Fruit fly (Drosophila melanogaster): Measurements from ENCODE around the gene CG9592.
A peak's percentile ranks its signal among the peaks of the same experiment; 100 is the strongest.

CG9592 gene

DNA sequence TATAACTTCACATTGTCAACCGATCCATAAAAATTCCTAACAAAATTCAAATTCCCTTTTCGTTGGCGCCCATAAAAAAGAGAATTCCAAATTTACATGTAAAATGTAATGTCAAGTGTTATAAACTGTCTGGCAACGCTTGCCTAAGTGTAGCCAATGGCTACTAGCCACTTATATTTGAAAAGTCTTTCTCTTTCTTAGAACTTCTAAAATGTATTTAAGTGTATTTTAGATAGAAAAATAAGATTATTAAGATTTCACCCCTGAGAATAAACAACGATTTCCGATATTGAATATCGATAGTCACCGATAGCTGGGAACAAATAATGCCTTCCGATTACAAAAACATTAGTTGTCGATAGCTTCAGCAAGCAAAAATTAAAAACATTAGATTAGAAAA lies 42.0 kb downstream of the CG9592 start, which contains the start of gene CG34039 (continued):
- TF ChIP-seq Dfd (GFP tag; optimal IDR thresholded peaks at IDR 0.05) (no peak), Nf-YA (GFP tag; IDR thresholded peaks at IDR 0.05) (no peak), Tbp (GFP tag; optimal IDR thresholded peaks at IDR 0.05) (no peak), twi (tag; optimal IDR thresholded peaks at IDR 0.05) (no peak), CG18599 (GFP tag; optimal IDR thresholded peaks at IDR 0.05) (no peak), B-H2 (GFP tag; optimal IDR thresholded peaks at IDR 0.05) (no peak), Sry-δ (GFP tag; optimal IDR thresholded peaks at IDR 0.05) (peak; percentile 70), Dek (tag; optimal IDR thresholded peaks at IDR 0.05) (peak; percentile 15), CG5953 (GFP tag; IDR thresholded peaks at IDR 0.05) (no peak), Hmr (GFP tag; optimal IDR thresholded peaks at IDR 0.05) (peak; percentile 33), ATbp (GFP tag; optimal IDR thresholded peaks at IDR 0.05) (no peak), CG3407 (GFP tag; optimal IDR thresholded peaks at IDR 0.05) (no peak), ci (GFP tag; IDR thresholded peaks at IDR 0.05) (no peak), inv (GFP tag; IDR thresholded peaks at IDR 0.05; ENCODE audit: partially characterized antibody) (peak; percentile 83), da (GFP tag; optimal IDR thresholded peaks at IDR 0.05) (no peak), CG13624 (GFP tag; optimal IDR thresholded peaks at IDR 0.05) (no peak), CG9609 (GFP tag; optimal IDR thresholded peaks at IDR 0.05) (no peak), CG30020 (tag; optimal IDR thresholded peaks at IDR 0.05) (peak; percentile 45), Dbx (GFP tag; IDR thresholded peaks at IDR 0.05) (no peak), CG5180 (GFP tag; optimal IDR thresholded peaks at IDR 0.05) (no peak), schlank (tag; optimal IDR thresholded peaks at IDR 0.05) (no peak), ap (GFP tag; IDR thresholded peaks at IDR 0.05) (no peak), MBD-R2 (GFP tag; IDR thresholded peaks at IDR 0.05) (peak; percentile 63), CG17385 (GFP tag; optimal IDR thresholded peaks at IDR 0.05) (no peak), CG5245 (GFP tag; optimal IDR thresholded peaks at IDR 0.05) (no peak), Scr (GFP tag; IDR thresholded peaks at IDR 0.05; ENCODE audit: partially characterized antibody) (peak; percentile 94), pum (GFP tag; optimal IDR thresholded peaks at IDR 0.05) (no peak), CG2875 (GFP tag; optimal IDR thresholded peaks at IDR 0.05) (no peak), trem (tag; optimal IDR thresholded peaks at IDR 0.05) (peak; percentile 89), CG10267 (tag; optimal IDR thresholded peaks at IDR 0.05) (peak; percentile 67), CoRest (tag; optimal IDR thresholded peaks at IDR 0.05) (peak; percentile 33), CG12155 (GFP tag; optimal IDR thresholded peaks at IDR 0.05) (no peak), Oaz (GFP tag; IDR thresholded peaks at IDR 0.05) (no peak), CG4617 (GFP tag; optimal IDR thresholded peaks at IDR 0.05; ENCODE audit: borderline replicate concordance) (peak; percentile 66), CG1602 (GFP tag; optimal IDR thresholded peaks at IDR 0.05) (no peak), lmd (GFP tag; IDR thresholded peaks at IDR 0.05) (no peak), CG6272 (GFP tag; IDR thresholded peaks at IDR 0.05) (no peak), CG3995 (GFP tag; optimal IDR thresholded peaks at IDR 0.05) (peak; percentile 91), MTF-1 (GFP tag; optimal IDR thresholded peaks at IDR 0.05; ENCODE audit: borderline replicate concordance) (no peak), CG15073 (GFP tag; optimal IDR thresholded peaks at IDR 0.05) (no peak), CG4424 (GFP tag; optimal IDR thresholded peaks at IDR 0.05) (no peak), klu (GFP tag; IDR thresholded peaks at IDR 0.05) (no peak), NfI (GFP tag; optimal IDR thresholded peaks at IDR 0.05) (no peak), CG14667 (GFP tag; IDR thresholded peaks at IDR 0.05) (no peak), hth (optimal IDR thresholded peaks at IDR 0.05) (no peak), CG7745 (tag; optimal IDR thresholded peaks at IDR 0.05) (no peak), ken (GFP tag; IDR thresholded peaks at IDR 0.05) (no peak), maf-S (GFP tag; optimal IDR thresholded peaks at IDR 0.05) (no peak), Deaf1 (tag; optimal IDR thresholded peaks at IDR 0.05) (no peak), CG9932 (GFP tag; IDR thresholded peaks at IDR 0.05) (no peak), TFAM (GFP tag; optimal IDR thresholded peaks at IDR 0.05) (no peak), Fer3 (tag; optimal IDR thresholded peaks at IDR 0.05) (no peak), Adf1 (GFP tag; IDR thresholded peaks at IDR 0.05) (no peak)

All from whole organism, embryonic.